Worm (Caenorhabditis elegans) whole organism, late embryonic: ENCODE measurements around the gene T14B4.19.

Experiments
- F13H6.1 ChIP-seq: sonication (generic microtip); optimal IDR thresholded peaks from 2 replicates; lab custom pipeline; 2016; ENCODE audit warnings: missing genetic modification characterization, missing compliant biosample characterization
- ahr-1 ChIP-seq: sonication (generic microtip); optimal IDR thresholded peaks from 2 replicates; lab custom pipeline; 2016; ENCODE audit warnings: missing genetic modification characterization, missing compliant biosample characterization
- hlh-30 ChIP-seq: sonication (generic microtip); optimal IDR thresholded peaks from 2 replicates; lab custom pipeline; 2017; ENCODE audit warnings: antibody characterized with exemption, missing genetic modification characterization, missing compliant biosample characterization; ENCODE audit not compliant: insufficient read depth
- nhr-232 ChIP-seq: sonication (generic microtip); optimal IDR thresholded peaks from 2 replicates; lab custom pipeline; 2016; ENCODE audit warnings: missing genetic modification characterization, missing compliant biosample characterization
- pag-3 ChIP-seq: sonication (generic microtip); optimal IDR thresholded peaks from 2 replicates; lab custom pipeline; 2016; ENCODE audit warnings: missing compliant biosample characterization, missing genetic modification characterization, borderline replicate concordance
- tbx-2 ChIP-seq: sonication (generic microtip); optimal IDR thresholded peaks from 2 replicates; lab custom pipeline; 2016; ENCODE audit warnings: missing genetic modification characterization, missing compliant biosample characterization

- no peak for TF ChIP-seq pag-3 (tag; lab: Kevin White, UChicago)
- TF ChIP-seq ahr-1 (tag; lab: Kevin White, UChicago), result no peak
- TF ChIP-seq nhr-232 (tag; lab: Kevin White, UChicago), result no peak
- TF ChIP-seq tbx-2 (tag; lab: Kevin White, UChicago), result no peak
- no peak for TF ChIP-seq hlh-30 (tag; lab: Kevin White, UChicago)
- TF ChIP-seq F13H6.1 (tag; lab: Kevin White, UChicago), result no peak
These were observed 2.1 kb downstream of the T14B4.19 start for ce11 chrII:6710596-6710995.
